Fruit fly (Drosophila melanogaster) whole organism, embryonic: Measurements from ENCODE around the gene betaGlu.

Experiments
- CG10366 ChIP-seq: fragments of 200-800 bp; sonication (Bioruptor generic); IDR thresholded peaks from 2 replicates; pipeline ENCODE4 v1.3.6; 2022; ENCODE audit warnings: missing biosample characterization, missing genetic modification characterization
- CG10462 ChIP-seq: fragments of 200-800 bp; sonication (Bioruptor generic); optimal IDR thresholded peaks from 2 replicates; lab custom pipeline; 2016; ENCODE audit warnings: missing biosample characterization, missing genetic modification characterization
- CG10543 ChIP-seq: fragments of 200-800 bp; sonication (Bioruptor generic); optimal IDR thresholded peaks from 3 replicates; lab custom pipeline; 2017; ENCODE audit warnings: missing biosample characterization, mild to moderate bottlenecking, missing genetic modification characterization, moderate library complexity
- CG10979 ChIP-seq: fragments of 200-800 bp; sonication (Bioruptor generic); optimal IDR thresholded peaks from 2 replicates; lab custom pipeline; 2018; ENCODE audit warnings: missing biosample characterization, mild to moderate bottlenecking, missing genetic modification characterization, moderate library complexity
- CG11696 ChIP-seq: fragments of 200-800 bp; sonication (Bioruptor generic); IDR thresholded peaks from 2 replicates; pipeline ENCODE4 v1.3.6; 2022; ENCODE audit warnings: missing biosample characterization, missing genetic modification characterization
- CG12155 ChIP-seq: fragments of 200-800 bp; sonication (Bioruptor generic); optimal IDR thresholded peaks from 3 replicates; lab custom pipeline; 2016; ENCODE audit warnings: missing biosample characterization, missing genetic modification characterization
- CG15514 ChIP-seq: fragments of 200-800 bp; sonication (Bioruptor generic); optimal IDR thresholded peaks from 3 replicates; lab custom pipeline; 2017; ENCODE audit warnings: missing biosample characterization, missing genetic modification characterization, mild to moderate bottlenecking, moderate library complexity, missing genetic modification reagents
- CG2129 ChIP-seq: fragments of 200-800 bp; sonication (Bioruptor generic); IDR thresholded peaks from 2 replicates; pipeline ENCODE4 v1.3.6; 2022; ENCODE audit warnings: missing biosample characterization, missing genetic modification characterization; ENCODE audit not compliant: partially characterized antibody
- CG30020 ChIP-seq: fragments of 200-800 bp; optimal IDR thresholded peaks from 2 replicates; lab custom pipeline; 2019; ENCODE audit warnings: missing biosample characterization, mild to moderate bottlenecking, missing genetic modification characterization, moderate library complexity
- CG32532 ChIP-seq: fragments of 200-800 bp; sonication (Bioruptor generic); IDR thresholded peaks from 2 replicates; pipeline ENCODE4 v1.3.6; 2022; ENCODE audit warnings: missing biosample characterization, missing genetic modification characterization
- CG32767 ChIP-seq: fragments of 200-800 bp; sonication (Bioruptor generic); IDR thresholded peaks from 2 replicates; pipeline ENCODE4 v1.3.6; 2022; ENCODE audit warnings: missing biosample characterization, missing genetic modification characterization
- CG33557 ChIP-seq: fragments of 200-800 bp; sonication (Bioruptor generic); optimal IDR thresholded peaks from 2 replicates; lab custom pipeline; 2019; ENCODE audit warnings: missing biosample characterization, mild to moderate bottlenecking, missing genetic modification characterization, moderate library complexity
- CG4282 ChIP-seq: fragments of 200-800 bp; sonication (Bioruptor generic); optimal IDR thresholded peaks from 2 replicates; lab custom pipeline; 2016; ENCODE audit warnings: missing biosample characterization, missing genetic modification characterization
- CG4707 ChIP-seq: fragments of 200-800 bp; sonication (Bioruptor generic); optimal IDR thresholded peaks from 2 replicates; lab custom pipeline; 2018; ENCODE audit warnings: missing biosample characterization, mild to moderate bottlenecking, missing genetic modification characterization, moderate library complexity
- CG7786 ChIP-seq: fragments of 200-800 bp; sonication (Bioruptor generic); optimal IDR thresholded peaks from 2 replicates; lab custom pipeline; 2016; ENCODE audit warnings: missing biosample characterization, missing genetic modification characterization
- CG8765 ChIP-seq: fragments of 200-800 bp; sonication (Bioruptor generic); IDR thresholded peaks from 2 replicates; pipeline ENCODE4 v1.3.6; 2022; ENCODE audit warnings: missing biosample characterization, missing genetic modification characterization
- CG8924 ChIP-seq: fragments of 200-800 bp; optimal IDR thresholded peaks from 3 replicates; lab custom pipeline; 2019; ENCODE audit warnings: missing biosample characterization, mild to moderate bottlenecking, missing genetic modification characterization, moderate library complexity
- CTCF ChIP-seq: fragments of 200-800 bp; sonication (Bioruptor generic); optimal IDR thresholded peaks from 2 replicates; lab custom pipeline; 2017; ENCODE audit warnings: missing biosample characterization, mild to moderate bottlenecking, missing genetic modification characterization, moderate library complexity
- CoRest ChIP-seq: fragments of 200-800 bp; sonication (Bioruptor generic); optimal IDR thresholded peaks from 3 replicates; lab custom pipeline; 2018; ENCODE audit warnings: missing biosample characterization, mild to moderate bottlenecking, missing genetic modification characterization, moderate library complexity
- Dbx ChIP-seq: fragments of 200-800 bp; sonication (Bioruptor generic); IDR thresholded peaks from 3 replicates; pipeline ENCODE4 v1.3.6; 2022; ENCODE audit warnings: missing biosample characterization, missing genetic modification characterization
- Ets65A ChIP-seq: fragments of 200-800 bp; sonication (Bioruptor generic); peaks from one replicate; lab custom pipeline; 2016; ENCODE audit warnings: missing biosample characterization, missing genetic modification characterization
- HmgZ ChIP-seq: fragments of 200-800 bp; sonication (Bioruptor generic); optimal IDR thresholded peaks from 2 replicates; lab custom pipeline; 2018; ENCODE audit warnings: missing biosample characterization, mild to moderate bottlenecking, missing genetic modification characterization
- Hr39 ChIP-seq: fragments of >200 bp; optimal IDR thresholded peaks from 2 replicates; lab custom pipeline; 2017
- Mad ChIP-seq: fragments of 200-800 bp; sonication (Bioruptor generic); optimal IDR thresholded peaks from 2 replicates; lab custom pipeline; 2016; ENCODE audit warnings: missing biosample characterization, missing genetic modification characterization
- Max ChIP-seq: fragments of 200-800 bp; sonication (Bioruptor generic); optimal IDR thresholded peaks from 2 replicates; lab custom pipeline; 2016; ENCODE audit warnings: missing biosample characterization, mild to moderate bottlenecking, missing genetic modification characterization
- Neu2 ChIP-seq: fragments of 200-800 bp; sonication (Bioruptor generic); optimal IDR thresholded peaks from 3 replicates; lab custom pipeline; 2016; ENCODE audit warnings: missing biosample characterization, missing genetic modification characterization, borderline replicate concordance
- Poxn ChIP-seq: fragments of 200-800 bp; sonication (Bioruptor generic); IDR thresholded peaks from 2 replicates; pipeline ENCODE4 v1.3.6; 2022; ENCODE audit warnings: missing biosample characterization, missing genetic modification characterization
- Sin3A ChIP-seq: fragments of >200 bp; optimal IDR thresholded peaks from 2 replicates; lab custom pipeline; 2018
- Taf1 ChIP-seq: fragments of 200-800 bp; sonication (Bioruptor generic); IDR thresholded peaks from 2 replicates; pipeline ENCODE4 v1.3.6; 2022; ENCODE audit warnings: missing biosample characterization, missing genetic modification characterization
- Trl ChIP-seq, 3 experiments: fragments of >200 bp in 2 of 3; fragments of 200-800 bp in 1 of 3; sonication (Bioruptor generic) in 1 of 3; optimal IDR thresholded peaks; 2 replicates in 1 of 3; 3 replicates in 2 of 3; lab custom pipeline; 2016 to 2017; ENCODE audit warnings: missing biosample characterization in 1 of 3, missing genetic modification characterization in 1 of 3
- Xbp1 ChIP-seq: fragments of 200-800 bp; sonication (Bioruptor generic); optimal IDR thresholded peaks from 3 replicates; lab custom pipeline; 2016; ENCODE audit warnings: missing biosample characterization, mild to moderate bottlenecking, missing genetic modification characterization
- ato ChIP-seq: fragments of 200-800 bp; sonication (Bioruptor generic); IDR thresholded peaks from 2 replicates; pipeline ENCODE4 v1.3.6; 2022; ENCODE audit warnings: missing biosample characterization, missing genetic modification characterization; ENCODE audit not compliant: partially characterized antibody
- bbx ChIP-seq: fragments of 200-800 bp; sonication (Bioruptor generic); IDR thresholded peaks from 2 replicates; pipeline ENCODE4 v1.3.6; 2022; ENCODE audit warnings: missing biosample characterization, missing genetic modification characterization; ENCODE audit not compliant: partially characterized antibody
- chm ChIP-seq: fragments of 200-800 bp; sonication (Bioruptor generic); IDR thresholded peaks from 2 replicates; pipeline ENCODE4 v1.3.6; 2022; ENCODE audit warnings: missing biosample characterization, missing genetic modification characterization
- cwo ChIP-seq: fragments of 200-800 bp; sonication (Bioruptor generic); optimal IDR thresholded peaks from 3 replicates; lab custom pipeline; 2017; ENCODE audit warnings: missing biosample characterization, missing genetic modification characterization, mild to moderate bottlenecking, moderate library complexity, missing genetic modification reagents
- da ChIP-seq: fragments of 200-800 bp; sonication (Bioruptor generic); optimal IDR thresholded peaks from 2 replicates; lab custom pipeline; 2016; ENCODE audit warnings: missing biosample characterization, missing genetic modification characterization
- dan ChIP-seq: fragments of 200-800 bp; sonication (Bioruptor generic); IDR thresholded peaks from 2 replicates; pipeline ENCODE4 v1.3.6; 2022; ENCODE audit warnings: missing biosample characterization, missing genetic modification characterization
- jigr1 ChIP-seq: fragments of 200-800 bp; sonication (Bioruptor generic); IDR thresholded peaks from 3 replicates; pipeline ENCODE4 v1.3.6; 2022; ENCODE audit warnings: missing biosample characterization, missing genetic modification characterization
- lmd ChIP-seq: fragments of 200-800 bp; sonication (Bioruptor generic); IDR thresholded peaks from 2 replicates; pipeline ENCODE4 v1.3.6; 2022; ENCODE audit warnings: missing biosample characterization, missing genetic modification characterization
- lola ChIP-seq, 3 experiments: fragments of >200 bp in 2 of 3; fragments of 200-800 bp in 1 of 3; sonication (Bioruptor generic) in 1 of 3; optimal IDR thresholded peaks; 2 replicates each; lab custom pipeline; 2017 to 2019; ENCODE audit warnings: missing biosample characterization in 3 of 3, missing genetic modification characterization in 3 of 3, mild to moderate bottlenecking in 1 of 3, moderate library complexity in 1 of 3
- peb ChIP-seq: fragments of 200-800 bp; sonication (Bioruptor generic); IDR thresholded peaks from 2 replicates; pipeline ENCODE4 v1.3.6; 2022; ENCODE audit warnings: missing biosample characterization, missing genetic modification characterization
- pfk ChIP-seq: fragments of 200-800 bp; sonication (Bioruptor generic); optimal IDR thresholded peaks from 2 replicates; lab custom pipeline; 2018; ENCODE audit warnings: missing biosample characterization, mild to moderate bottlenecking, missing genetic modification characterization, moderate library complexity
- pzg ChIP-seq: fragments of 200-800 bp; sonication (Bioruptor generic); optimal IDR thresholded peaks from 3 replicates; lab custom pipeline; 2018; ENCODE audit warnings: missing biosample characterization, mild to moderate bottlenecking, missing genetic modification characterization, moderate library complexity
- rib ChIP-seq: fragments of 200-800 bp; sonication (Bioruptor generic); IDR thresholded peaks from 2 replicates; pipeline ENCODE4 v1.3.6; 2022; ENCODE audit warnings: missing biosample characterization, missing genetic modification characterization
- shn ChIP-seq: fragments of 200-800 bp; sonication (Bioruptor generic); optimal IDR thresholded peaks from 3 replicates; lab custom pipeline; 2016; ENCODE audit warnings: missing biosample characterization, missing genetic modification characterization
- sug ChIP-seq: fragments of 200-800 bp; optimal IDR thresholded peaks from 2 replicates; lab custom pipeline; 2019; ENCODE audit warnings: missing biosample characterization, mild to moderate bottlenecking, missing genetic modification characterization, moderate library complexity
- tup ChIP-seq: fragments of 200-800 bp; sonication (Bioruptor generic); optimal IDR thresholded peaks from 2 replicates; lab custom pipeline; 2016; ENCODE audit warnings: missing biosample characterization, mild to moderate bottlenecking, missing genetic modification characterization, moderate library complexity
- vnd ChIP-seq: fragments of 200-800 bp; sonication (Bioruptor generic); IDR thresholded peaks from 3 replicates; pipeline ENCODE4 v1.3.6; 2022; ENCODE audit warnings: missing biosample characterization, missing genetic modification characterization; ENCODE audit not compliant: partially characterized antibody

The betaGlu gene

dm6 chr3R:31805228-31805738 is 33.6 kb upstream of the betaGlu start, which contains the start of the genes CG42233 and CG1971 (continued):
- peak; percentile 37 for TF ChIP-seq CG10979
- TF ChIP-seq Poxn: no peak
- TF ChIP-seq CG4707: peak; percentile 30
- no peak for TF ChIP-seq CG2129 (GFP tag; lab: Robert Waterston, UW)
- TF ChIP-seq shn (GFP tag; lab: Kevin White, UChicago): peak; percentile 28
- TF ChIP-seq jigr1: no peak
- TF ChIP-seq CG7786: peak; percentile 29
- peak; percentile 24 for TF ChIP-seq Xbp1 (GFP tag; lab: Kevin White, UChicago)
- 0 out of 2 replicates have a peak, but pooled peaks have one; percentile 35 for TF ChIP-seq CG32767
- peak; percentile 30; the same call in 1 of the 2 replicates for TF ChIP-seq bbx (GFP tag; lab: Robert Waterston, UW)
- TF ChIP-seq CG4282 (GFP tag; lab: Kevin White, UChicago): peak; percentile 73
- TF ChIP-seq Trl (optimal IDR thresholded peaks at IDR 0.05; lab: Kevin White, UChicago): no peak
- TF ChIP-seq Trl (GFP tag; optimal IDR thresholded peaks at IDR 0.05; lab: Kevin White, UChicago): peak; percentile 3
- peak; percentile 58; the same call in 1 of the 2 replicates for TF ChIP-seq CG11696
- TF ChIP-seq Mad (GFP tag; lab: Kevin White, UChicago): peak; percentile 22
- TF ChIP-seq CG12155 (GFP tag; lab: Kevin White, UChicago): peak; percentile 4
- TF ChIP-seq CG10462: no peak
- peak; percentile 14; the same call in 1 of the 2 replicates for TF ChIP-seq Taf1 (GFP tag; lab: Robert Waterston, UW)

- TF ChIP-seq Trl (optimal IDR thresholded peaks at IDR 0.05; lab: Kevin White, UChicago) (no peak), Trl (GFP tag; optimal IDR thresholded peaks at IDR 0.05; lab: Kevin White, UChicago) (no peak), lola (GFP tag; optimal IDR thresholded peaks at IDR 0.05; lab: Kevin White, UChicago) (no peak), CG15514 (GFP tag; lab: Kevin White, UChicago) (no peak), CoRest (tag; lab: Kevin White, UChicago) (no peak), dan (GFP tag; lab: Robert Waterston, UW) (no peak), Ets65A (GFP tag; lab: Kevin White, UChicago) (no peak), tup (no peak), pfk (GFP tag; lab: Kevin White, UChicago) (no peak), chm (no peak)
These were observed 29.0 kb upstream of the betaGlu start, which contains the start of gene Ir100a for dm6 chr3R:31800663-31801062. Gene Ir100a, plus strand, starts transcription at chr3R:31800963.

dm6 chr3R:31794457-31794856 is 22.8 kb upstream of the betaGlu start:
- TF ChIP-seq Sin3A (lab: Kevin White, UChicago) (no peak), rib (peak; percentile 30; the same call in 1 of the 2 replicates), sug (tag; lab: Kevin White, UChicago) (peak; percentile 96), CG10366 (GFP tag; lab: Robert Waterston, UW) (no peak), HmgZ (peak; percentile 60), CG8765 (GFP tag; lab: Robert Waterston, UW) (no peak), CG30020 (tag; lab: Kevin White, UChicago) (peak; percentile 54), CTCF (GFP tag; lab: Kevin White, UChicago) (peak; percentile 66), CG32532 (GFP tag; lab: Robert Waterston, UW) (0 out of 2 replicates have a peak, but pooled peaks have one; percentile 15), pzg (GFP tag; lab: Kevin White, UChicago) (peak; percentile 77), Neu2 (GFP tag; lab: Kevin White, UChicago) (no peak), peb (GFP tag; lab: Robert Waterston, UW) (no peak), CG8924 (tag; lab: Kevin White, UChicago) (peak; percentile 6), CG7786 (no peak), Hr39 (lab: Kevin White, UChicago) (no peak), CG33557 (GFP tag; lab: Kevin White, UChicago) (no peak), Dbx (GFP tag; lab: Robert Waterston, UW) (0 out of 3 replicates have a peak, but pooled peaks have one; percentile 17), cwo (GFP tag; lab: Kevin White, UChicago) (peak; percentile 87), vnd (GFP tag; lab: Robert Waterston, UW) (no peak), CG10543 (GFP tag; lab: Kevin White, UChicago) (no peak), lmd (GFP tag; lab: Robert Waterston, UW) (no peak), da (peak; percentile 70), Max (GFP tag; lab: Kevin White, UChicago) (peak; percentile 23), ato (peak; percentile 22; the same call in 1 of the 2 replicates)
